Fruit fly (Drosophila melanogaster): ENCODE data around the gene PIG-F.
A peak's percentile ranks its signal among the peaks of the same experiment; 100 is the strongest.

The PIG-F gene

dm6 chr3L:19636821-19637460, 24.7 kb downstream of the PIG-F start (continued):
- TF ChIP-seq CG6254 (GFP tag; optimal IDR thresholded peaks at IDR 0.05) (peak; percentile 43), CG12155 (GFP tag; optimal IDR thresholded peaks at IDR 0.05) (peak; percentile 16), CG6813 (GFP tag; optimal IDR thresholded peaks at IDR 0.05) (peak; percentile 32), ewg (GFP tag; optimal IDR thresholded peaks at IDR 0.05) (peak; percentile 9), gem (tag; optimal IDR thresholded peaks at IDR 0.05) (peak; percentile 85), NC2β (GFP tag; optimal IDR thresholded peaks at IDR 0.05) (no peak), Bgb (GFP tag; IDR thresholded peaks at IDR 0.05; ENCODE audit: partially characterized antibody) (no peak), CG12104 (GFP tag; optimal IDR thresholded peaks at IDR 0.05) (peak; percentile 6), pros (GFP tag; optimal IDR thresholded peaks at IDR 0.05) (peak; percentile 49), fd96Cb (tag; optimal IDR thresholded peaks at IDR 0.05) (peak; percentile 64), CG9437 (GFP tag; optimal IDR thresholded peaks at IDR 0.05) (peak; percentile 1), D (optimal IDR thresholded peaks at IDR 0.05) (peak; percentile 71), D (GFP tag; optimal IDR thresholded peaks at IDR 0.05) (peak; percentile 74), crol (GFP tag; IDR thresholded peaks at IDR 0.05) (peak; percentile 27; the same call in 1 of the 2 replicates), Sox100B (GFP tag; optimal IDR thresholded peaks at IDR 0.05) (peak; percentile 43), sna (GFP tag; IDR thresholded peaks at IDR 0.05; ENCODE audit: partially characterized antibody) (no peak), CG30431 (GFP tag; optimal IDR thresholded peaks at IDR 0.05) (peak; percentile 59), dmrt11E (tag; optimal IDR thresholded peaks at IDR 0.05) (peak; percentile 96), Eip74EF (GFP tag; optimal IDR thresholded peaks at IDR 0.05) (peak in 1 of 2 experiments; percentile 30), GATAe (GFP tag; conservative IDR thresholded peaks at IDR 0.05) (no peak), PHDP (tag; optimal IDR thresholded peaks at IDR 0.05) (peak; percentile 3), corto (GFP tag; optimal IDR thresholded peaks at IDR 0.05) (no peak), fd64A (GFP tag; optimal IDR thresholded peaks at IDR 0.05) (no peak), CG16863 (GFP tag; optimal IDR thresholded peaks at IDR 0.05) (peak; percentile 4), H2.0 (GFP tag; IDR thresholded peaks at IDR 0.05) (no peak), CG10267 (tag; optimal IDR thresholded peaks at IDR 0.05) (peak; percentile 83), aop (GFP tag; IDR thresholded peaks at IDR 0.05) (no peak), CG18619 (GFP tag; optimal IDR thresholded peaks at IDR 0.05) (peak; percentile 41), Spps (tag; optimal IDR thresholded peaks at IDR 0.05) (peak; percentile 79), oc (tag; optimal IDR thresholded peaks at IDR 0.05) (peak; percentile 1), onecut (GFP tag; IDR thresholded peaks at IDR 0.05) (0 out of 2 replicates have a peak, but pooled peaks have one; percentile 17), CG4404 (GFP tag; IDR thresholded peaks at IDR 0.05) (peak; percentile 85), lola (GFP tag; optimal IDR thresholded peaks at IDR 0.05) (peak in 1 of 3 experiments; percentile 96), insv (GFP tag; optimal IDR thresholded peaks at IDR 0.05) (peak in 1 of 2 experiments; percentile 31), CG8924 (tag; optimal IDR thresholded peaks at IDR 0.05) (peak; percentile 80), CG13775 (GFP tag; optimal IDR thresholded peaks at IDR 0.05) (peak; percentile 79), CG17829 (tag; optimal IDR thresholded peaks at IDR 0.05) (peak; percentile 85), BEAF-32 (GFP tag; optimal IDR thresholded peaks at IDR 0.05) (no peak), trh (GFP tag; optimal IDR thresholded peaks at IDR 0.05) (no peak), CG12942 (GFP tag; optimal IDR thresholded peaks at IDR 0.05) (no peak), CG8765 (GFP tag; IDR thresholded peaks at IDR 0.05) (peak; percentile 43; the same call in 1 of the 2 replicates), CoRest (tag; optimal IDR thresholded peaks at IDR 0.05) (peak; percentile 77), CG2889 (GFP tag; IDR thresholded peaks at IDR 0.05) (no peak; the same call in 2 of the 3 replicates), hb (GFP tag; IDR thresholded peaks at IDR 0.05; ENCODE audit: partially characterized antibody) (no peak), twi (tag; optimal IDR thresholded peaks at IDR 0.05) (peak; percentile 69), CG12769 (tag; optimal IDR thresholded peaks at IDR 0.05) (no peak), CG2712 (tag; optimal IDR thresholded peaks at IDR 0.05) (peak; percentile 90)

All from whole organism, embryonic.